Fruit fly (Drosophila melanogaster) whole organism, prepupa: ENCODE data around the gene CG6026.

ENCODE experiments used
- Blimp-1 ChIP-seq: fragments of 200-800 bp; sonication (Bioruptor generic); optimal IDR thresholded peaks from 3 replicates; lab custom pipeline; 2017; ENCODE audit warnings: missing biosample characterization, missing genetic modification characterization, mild to moderate bottlenecking, moderate library complexity, missing genetic modification reagents
- CG11294 ChIP-seq: fragments of 200-800 bp; sonication (Bioruptor generic); IDR thresholded peaks from 2 replicates; pipeline ENCODE4 v1.3.6; 2022; ENCODE audit warnings: missing biosample characterization, missing genetic modification characterization
- CG32006 ChIP-seq: fragments of 200-800 bp; sonication (Bioruptor generic); optimal IDR thresholded peaks from 3 replicates; lab custom pipeline; 2017; ENCODE audit warnings: missing biosample characterization, mild to moderate bottlenecking, missing genetic modification characterization
- CG4318 ChIP-seq: fragments of 200-800 bp; sonication (Bioruptor generic); optimal IDR thresholded peaks from 3 replicates; lab custom pipeline; 2017; ENCODE audit warnings: missing biosample characterization, mild to moderate bottlenecking, missing genetic modification characterization
- CG6792 ChIP-seq: fragments of 200-800 bp; sonication (Bioruptor generic); optimal IDR thresholded peaks from 3 replicates; lab custom pipeline; 2016; ENCODE audit warnings: missing biosample characterization, missing genetic modification characterization
- CG9139 ChIP-seq: fragments of 200-800 bp; sonication (Bioruptor generic); optimal IDR thresholded peaks from 3 replicates; lab custom pipeline; 2017; ENCODE audit warnings: missing biosample characterization, mild to moderate bottlenecking, missing genetic modification characterization
- Lpt ChIP-seq: fragments of 200-800 bp; sonication (Bioruptor generic); optimal IDR thresholded peaks from 3 replicates; lab custom pipeline; 2016; ENCODE audit warnings: missing biosample characterization, missing genetic modification characterization
- Sox14 ChIP-seq: fragments of 200-800 bp; sonication (Bioruptor generic); optimal IDR thresholded peaks from 3 replicates; lab custom pipeline; 2016; ENCODE audit warnings: missing biosample characterization, missing genetic modification characterization
- dsx ChIP-seq: fragments of 200-800 bp; optimal IDR thresholded peaks from 3 replicates; lab custom pipeline; 2019; ENCODE audit warnings: missing biosample characterization, mild to moderate bottlenecking, missing genetic modification characterization, moderate library complexity; ENCODE audit not compliant: poor library complexity, severe bottlenecking
- fd85E ChIP-seq: fragments of 200-800 bp; sonication (Bioruptor generic); optimal IDR thresholded peaks from 3 replicates; lab custom pipeline; 2016; ENCODE audit warnings: missing biosample characterization, missing genetic modification characterization
- net ChIP-seq: fragments of 200-800 bp; sonication (Bioruptor generic); optimal IDR thresholded peaks from 3 replicates; lab custom pipeline; 2016; ENCODE audit warnings: missing biosample characterization, missing genetic modification characterization
- pdm3 ChIP-seq: fragments of 200-800 bp; sonication (Bioruptor generic); optimal IDR thresholded peaks from 3 replicates; lab custom pipeline; 2016; ENCODE audit warnings: missing biosample characterization, missing genetic modification characterization
- salr ChIP-seq, 2 experiments: fragments of 200-800 bp; sonication (Bioruptor generic); optimal IDR thresholded peaks; 3 replicates each; lab custom pipeline; 2016 to 2018; ENCODE audit warnings: missing biosample characterization in 2 of 2, missing genetic modification characterization in 2 of 2, mild to moderate bottlenecking in 1 of 2
- topi ChIP-seq: fragments of 200-800 bp; sonication (Bioruptor generic); optimal IDR thresholded peaks from 3 replicates; lab custom pipeline; 2016; ENCODE audit warnings: missing biosample characterization, missing genetic modification characterization

- TF ChIP-seq CG32006 (GFP tag; lab: Kevin White, UChicago) = no peak
- TF ChIP-seq CG6792 (GFP tag; lab: Kevin White, UChicago) = peak; percentile 14
- TF ChIP-seq CG4318 = no peak
- peak; percentile 9; the same call in 1 of the 2 replicates for TF ChIP-seq CG11294 (GFP tag; lab: Robert Waterston, UW)
- TF ChIP-seq dsx (GFP tag; lab: Kevin White, UChicago) = no peak
- no peak for TF ChIP-seq topi
- peak; percentile 68 for TF ChIP-seq Sox14 (GFP tag; lab: Kevin White, UChicago)
- no peak for TF ChIP-seq Blimp-1
- no peak for TF ChIP-seq net (GFP tag; lab: Kevin White, UChicago)
- no peak for TF ChIP-seq salr (GFP tag; optimal IDR thresholded peaks at IDR 0.05; lab: Kevin White, UChicago)
- no peak for TF ChIP-seq CG9139 (GFP tag; lab: Kevin White, UChicago)
- TF ChIP-seq fd85E (GFP tag; lab: Kevin White, UChicago) = no peak
- no peak for TF ChIP-seq Lpt (GFP tag; lab: Kevin White, UChicago)
- peak; percentile 59 for TF ChIP-seq pdm3 (GFP tag; lab: Kevin White, UChicago)
These were observed 9.5 kb upstream of the CG6026 start, which contains the start of the genes CG6005 and CG14286 for dm6 chr3R:19023862-19024261.
